Worm (Caenorhabditis elegans) whole organism, L3 larva: Measurements from ENCODE around the gene snu-23.

ENCODE experiments used
- R02D3.7 ChIP-seq: fragments of 150-350 bp; optimal IDR thresholded peaks from 2 replicates; lab custom pipeline; 2014; ENCODE audit warnings: missing biosample characterization, missing genetic modification characterization
- ZK546.5 ChIP-seq: sonication (generic microtip); optimal IDR thresholded peaks from 2 replicates; lab custom pipeline; 2017; ENCODE audit warnings: missing biosample characterization, missing genetic modification characterization
- aly-2 ChIP-seq: fragments of 150-350 bp; optimal IDR thresholded peaks from 2 replicates; lab custom pipeline; 2014; ENCODE audit warnings: missing biosample characterization, missing genetic modification characterization
- ama-1 ChIP-seq: fragments of 150-350 bp; optimal IDR thresholded peaks from 2 replicates; lab custom pipeline; 2018
- ceh-16 ChIP-seq: sonication (generic microtip); optimal IDR thresholded peaks from 2 replicates; lab custom pipeline; 2017; ENCODE audit warnings: missing biosample characterization, missing genetic modification characterization
- ceh-28 ChIP-seq: fragments of 150-350 bp; optimal IDR thresholded peaks from 2 replicates; lab custom pipeline; 2014; ENCODE audit warnings: missing biosample characterization, missing genetic modification reagents, missing genetic modification characterization
- ceh-82 ChIP-seq: fragments of 150-350 bp; optimal IDR thresholded peaks from 2 replicates; lab custom pipeline; 2014; ENCODE audit warnings: missing biosample characterization, missing genetic modification characterization
- ceh-9 ChIP-seq: sonication (generic microtip); optimal IDR thresholded peaks from 2 replicates; lab custom pipeline; 2018; ENCODE audit warnings: missing biosample characterization, missing genetic modification characterization
- daf-12 ChIP-seq: fragments of 150-350 bp; optimal IDR thresholded peaks from 2 replicates; lab custom pipeline; 2014; ENCODE audit warnings: missing biosample characterization, missing genetic modification reagents, missing genetic modification characterization
- egl-27 ChIP-seq: sonication (generic microtip); optimal IDR thresholded peaks from 4 replicates; lab custom pipeline; 2017; ENCODE audit warnings: missing biosample characterization, missing genetic modification reagents, missing genetic modification characterization
- egl-5 ChIP-seq: fragments of 150-350 bp; optimal IDR thresholded peaks from 2 replicates; lab custom pipeline; 2017; ENCODE audit warnings: missing biosample characterization, missing genetic modification reagents, missing genetic modification characterization, inconsistent platforms
- elt-1 ChIP-seq: fragments of 150-350 bp; optimal IDR thresholded peaks from 2 replicates; lab custom pipeline; 2014; ENCODE audit warnings: missing biosample characterization, missing genetic modification characterization
- elt-2 ChIP-seq: sonication (generic microtip); optimal IDR thresholded peaks from 2 replicates; lab custom pipeline; 2016; ENCODE audit warnings: missing genetic modification reagents, mild to moderate bottlenecking, missing genetic modification characterization, missing compliant biosample characterization
- eor-1 ChIP-seq, 2 experiments: fragments of 150-350 bp; optimal IDR thresholded peaks; 2 replicates each; lab custom pipeline; 2014 to 2018; ENCODE audit warnings: missing biosample characterization in 2 of 2, missing genetic modification characterization in 2 of 2
- fkh-10 ChIP-seq: sonication (generic microtip); optimal IDR thresholded peaks from 2 replicates; lab custom pipeline; 2017; ENCODE audit warnings: missing biosample characterization, missing genetic modification reagents, missing genetic modification characterization
- fkh-2 ChIP-seq: fragments of 150-350 bp; optimal IDR thresholded peaks from 2 replicates; lab custom pipeline; 2014; ENCODE audit warnings: missing biosample characterization, missing genetic modification reagents, missing genetic modification characterization
- hmg-11 ChIP-seq: sonication (generic microtip); optimal IDR thresholded peaks from 2 replicates; lab custom pipeline; 2016; ENCODE audit warnings: missing genetic modification characterization, missing compliant biosample characterization
- jun-1 ChIP-seq: fragments of 150-350 bp; optimal IDR thresholded peaks from 2 replicates; lab custom pipeline; 2014; ENCODE audit warnings: missing biosample characterization, missing genetic modification reagents, missing genetic modification characterization
- lin-15B ChIP-seq: fragments of 150-350 bp; optimal IDR thresholded peaks from 2 replicates; lab custom pipeline; 2014; ENCODE audit warnings: missing biosample characterization, missing genetic modification characterization
- lin-39 ChIP-seq: fragments of 150-350 bp; optimal IDR thresholded peaks from 2 replicates; lab custom pipeline; 2018; ENCODE audit warnings: missing biosample characterization, missing genetic modification reagents, missing genetic modification characterization
- lsy-12 ChIP-seq: sonication (generic microtip); optimal IDR thresholded peaks from 2 replicates; lab custom pipeline; 2016; ENCODE audit warnings: mild to moderate bottlenecking, missing genetic modification characterization, missing compliant biosample characterization
- mdl-1 ChIP-seq: fragments of 150-350 bp; optimal IDR thresholded peaks from 2 replicates; lab custom pipeline; 2014; ENCODE audit warnings: missing biosample characterization, missing genetic modification characterization
- mml-1 ChIP-seq: fragments of 150-350 bp; sonication (generic microtip); optimal IDR thresholded peaks from 3 replicates; lab custom pipeline; 2014; ENCODE audit warnings: missing biosample characterization, missing genetic modification characterization
- nhr-11 ChIP-seq: fragments of 150-350 bp; optimal IDR thresholded peaks from 2 replicates; lab custom pipeline; 2014; ENCODE audit warnings: missing biosample characterization, missing genetic modification characterization
- nhr-12 ChIP-seq: fragments of 150-350 bp; optimal IDR thresholded peaks from 2 replicates; lab custom pipeline; 2014; ENCODE audit warnings: missing biosample characterization, missing genetic modification characterization
- nhr-23 ChIP-seq: fragments of 150-350 bp; optimal IDR thresholded peaks from 2 replicates; lab custom pipeline; 2014; ENCODE audit warnings: missing biosample characterization, missing genetic modification reagents, missing genetic modification characterization
- nhr-237 ChIP-seq: fragments of 150-350 bp; optimal IDR thresholded peaks from 2 replicates; lab custom pipeline; 2014; ENCODE audit warnings: missing biosample characterization, missing genetic modification characterization
- nhr-25 ChIP-seq: sonication (generic microtip); optimal IDR thresholded peaks from 2 replicates; lab custom pipeline; 2017; ENCODE audit warnings: missing biosample characterization, missing genetic modification characterization
- nhr-28 ChIP-seq: fragments of 150-350 bp; optimal IDR thresholded peaks from 2 replicates; lab custom pipeline; 2014; ENCODE audit warnings: missing biosample characterization, missing genetic modification characterization
- nhr-43 ChIP-seq: sonication (generic microtip); optimal IDR thresholded peaks from 2 replicates; lab custom pipeline; 2016; ENCODE audit warnings: mild to moderate bottlenecking, missing genetic modification characterization, missing compliant biosample characterization; ENCODE audit not compliant: poor library complexity, severe bottlenecking
- nhr-67 ChIP-seq: fragments of 150-350 bp; optimal IDR thresholded peaks from 2 replicates; lab custom pipeline; 2014; ENCODE audit warnings: missing biosample characterization, missing genetic modification characterization
- nhr-76 ChIP-seq: fragments of 150-350 bp; sonication (generic microtip); optimal IDR thresholded peaks from 5 replicates; lab custom pipeline; 2014; ENCODE audit warnings: missing biosample characterization, missing genetic modification characterization
- nhr-77 ChIP-seq: fragments of 150-350 bp; optimal IDR thresholded peaks from 2 replicates; lab custom pipeline; 2014; ENCODE audit warnings: missing biosample characterization, missing genetic modification characterization
- pha-4 ChIP-seq: fragments of 150-350 bp; optimal IDR thresholded peaks from 2 replicates; lab custom pipeline; 2014; ENCODE audit warnings: missing biosample characterization, missing genetic modification reagents, missing genetic modification characterization
- pqm-1 ChIP-seq: fragments of 150-350 bp; optimal IDR thresholded peaks from 2 replicates; lab custom pipeline; 2017; ENCODE audit warnings: missing biosample characterization, missing genetic modification characterization, inconsistent platforms
- sea-2 ChIP-seq: fragments of 150-350 bp; sonication (generic microtip); optimal IDR thresholded peaks from 4 replicates; lab custom pipeline; 2014; ENCODE audit warnings: missing biosample characterization, missing genetic modification reagents, missing genetic modification characterization
- skn-1 ChIP-seq: fragments of 150-350 bp; optimal IDR thresholded peaks from 2 replicates; lab custom pipeline; 2014; ENCODE audit warnings: missing biosample characterization, missing genetic modification characterization
- snpc-4 ChIP-seq: fragments of 150-350 bp; optimal IDR thresholded peaks from 2 replicates; lab custom pipeline; 2014; ENCODE audit warnings: missing biosample characterization, missing genetic modification characterization
- tbx-2 ChIP-seq: sonication (generic microtip); optimal IDR thresholded peaks from 2 replicates; lab custom pipeline; 2016; ENCODE audit warnings: mild to moderate bottlenecking, missing genetic modification characterization, missing compliant biosample characterization
- unc-39 ChIP-seq: sonication (generic microtip); optimal IDR thresholded peaks from 4 replicates; lab custom pipeline; 2017; ENCODE audit warnings: missing biosample characterization, missing genetic modification characterization
- unc-62 ChIP-seq: fragments of 150-350 bp; sonication (generic microtip); optimal IDR thresholded peaks from 4 replicates; lab custom pipeline; 2014; ENCODE audit warnings: missing biosample characterization, missing genetic modification reagents, missing genetic modification characterization
- zag-1 ChIP-seq: fragments of 150-350 bp; optimal IDR thresholded peaks from 2 replicates; lab custom pipeline; 2014; ENCODE audit warnings: missing biosample characterization, missing genetic modification characterization
- ztf-11 ChIP-seq: fragments of 150-350 bp; optimal IDR thresholded peaks from 2 replicates; lab custom pipeline; 2014; ENCODE audit warnings: missing biosample characterization, missing genetic modification characterization
- ztf-4 ChIP-seq: fragments of 150-350 bp; optimal IDR thresholded peaks from 2 replicates; lab custom pipeline; 2014; ENCODE audit warnings: missing biosample characterization, missing genetic modification characterization

The snu-23 gene

ce11 chrIII:7734105-7734504 is 35.8 kb downstream of the snu-23 start:
- TF ChIP-seq nhr-43 (tag; lab: Kevin White, UChicago) (peak; percentile 25), ztf-4 (no peak), fkh-2 (tag; lab: Kevin White, UChicago) (no peak), zag-1 (no peak)

ce11 chrIII:7733563-7733962 is 36.4 kb downstream of the snu-23 start:
- TF ChIP-seq nhr-25 (peak; percentile 48), pha-4 (tag; lab: Kevin White, UChicago) (no peak), egl-5 (tag; lab: Kevin White, UChicago) (peak; percentile 60), mml-1 (no peak)

ce11 chrIII:7731085-7731484 is 38.8 kb downstream of the snu-23 start:
- TF ChIP-seq nhr-25 (peak; percentile 70), eor-1 (tag; optimal IDR thresholded peaks at IDR 0.05; lab: Kevin White, UChicago) (no peak)
- TF ChIP-seq, all 47 proteins: peak for 1

ce11 chrIII:7730331-7730730 is 39.6 kb downstream of the snu-23 start:
- TF ChIP-seq nhr-28 (tag; lab: Kevin White, UChicago) (no peak), nhr-11 (no peak), pqm-1 (peak; percentile 76), lin-15B (no peak), pha-4 (tag; lab: Kevin White, UChicago) (peak; percentile 6), elt-2 (tag; lab: Kevin White, UChicago) (peak; percentile 87), elt-1 (tag; lab: Kevin White, UChicago) (no peak), jun-1 (tag; lab: Kevin White, UChicago) (peak; percentile 35), zag-1 (no peak), ama-1 (lab: Kevin White, UChicago) (peak; percentile 73), R02D3.7 (tag; lab: Kevin White, UChicago) (no peak), ztf-4 (no peak), tbx-2 (tag; lab: Kevin White, UChicago) (no peak)

ce11 chrIII:7729534-7730061 is 40.3 kb downstream of the snu-23 start, which contains the start of gene ZK112.4:
TSS of gene ZK112.4 (minus strand) at chrIII:7730011.
- TF ChIP-seq egl-27 (no peak), nhr-67 (tag; lab: Kevin White, UChicago) (no peak), nhr-23 (tag; lab: Kevin White, UChicago) (peak; percentile 83), zag-1 (no peak), nhr-11 (peak; percentile 69), nhr-28 (tag; lab: Kevin White, UChicago) (no peak), ztf-11 (no peak), nhr-43 (tag; lab: Kevin White, UChicago) (peak; percentile 59), nhr-25 (peak; percentile 18), fkh-10 (GFP tag; lab: Kevin White, UChicago) (peak; percentile 16), egl-5 (tag; lab: Kevin White, UChicago) (no peak), nhr-237 (tag; lab: Kevin White, UChicago) (no peak), jun-1 (tag; lab: Kevin White, UChicago) (peak; percentile 62), aly-2 (tag; lab: Kevin White, UChicago) (no peak), mml-1 (no peak), elt-2 (tag; lab: Kevin White, UChicago) (no peak), pqm-1 (no peak), ceh-82 (no peak), daf-12 (tag; lab: Kevin White, UChicago) (no peak), nhr-12 (no peak), unc-62 (peak; percentile 55), nhr-76 (no peak), unc-39 (tag; lab: Kevin White, UChicago) (no peak), ceh-28 (tag; lab: Kevin White, UChicago) (peak; percentile 48), ceh-16 (no peak), mdl-1 (tag; lab: Kevin White, UChicago) (peak; percentile 65), skn-1 (no peak), hmg-11 (tag; lab: Kevin White, UChicago) (peak; percentile 38), ceh-9 (tag; lab: Kevin White, UChicago) (no peak), lin-39 (tag; lab: Kevin White, UChicago) (peak; percentile 79), tbx-2 (tag; lab: Kevin White, UChicago) (no peak), R02D3.7 (tag; lab: Kevin White, UChicago) (peak; percentile 15), ZK546.5 (tag; lab: Kevin White, UChicago) (no peak), nhr-77 (no peak), sea-2 (GFP tag; lab: Kevin White, UChicago) (no peak), ztf-4 (no peak), lin-15B (peak; percentile 61), ama-1 (lab: Kevin White, UChicago) (peak; percentile 81), lsy-12 (tag; lab: Kevin White, UChicago) (no peak), elt-1 (tag; lab: Kevin White, UChicago) (no peak), eor-1 (tag; optimal IDR thresholded peaks at IDR 0.05; lab: Kevin White, UChicago) (no peak), snpc-4 (tag; lab: Kevin White, UChicago) (no peak)
